Worm (Caenorhabditis elegans): Measurements from ENCODE around the gene F33G12.6.

DNA sequence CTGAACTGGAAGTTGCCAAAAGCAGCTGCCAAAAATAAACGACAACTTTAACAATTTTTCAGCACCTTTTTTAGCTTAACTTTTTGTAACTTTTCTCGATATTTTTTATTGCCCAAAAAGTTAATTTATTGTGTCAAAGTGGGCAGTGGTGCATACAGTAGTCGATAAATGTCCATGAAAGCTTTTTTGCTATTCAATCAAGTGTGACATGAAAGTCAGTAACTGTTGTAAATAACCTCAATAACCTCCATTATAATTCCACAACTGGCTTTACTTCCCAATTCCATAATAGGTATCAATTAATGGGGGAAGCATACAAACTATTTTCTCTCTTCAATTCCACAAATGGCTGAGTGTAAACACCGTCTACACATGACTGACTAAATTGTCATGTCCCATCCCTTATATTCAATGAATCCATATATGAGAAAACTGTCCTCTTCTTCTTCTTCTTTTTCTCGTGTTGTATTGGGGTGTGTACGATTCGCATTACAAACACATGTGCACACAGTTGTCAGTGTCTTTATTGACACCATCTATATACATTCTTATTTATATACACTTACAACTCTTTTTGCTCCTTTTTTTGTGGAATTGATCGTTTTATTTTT, 1.4 kb upstream of the F33G12.6 start:
- TF ChIP-seq che-1 (tag; optimal IDR thresholded peaks at IDR 0.05) (no peak), eyg-1 (tag; optimal IDR thresholded peaks at IDR 0.05) (no peak), ama-1 (optimal IDR thresholded peaks at IDR 0.05) (no peak), pha-4 (tag; optimal IDR thresholded peaks at IDR 0.05) (no peak), pqm-1 (tag; optimal IDR thresholded peaks at IDR 0.05) (no peak), ceh-24 (tag; optimal IDR thresholded peaks at IDR 0.05) (no peak), lin-11 (tag; optimal IDR thresholded peaks at IDR 0.05) (no peak), unc-86 (tag; optimal IDR thresholded peaks at IDR 0.05) (no peak), lim-6 (tag; optimal IDR thresholded peaks at IDR 0.05) (no peak), nfya-1 (tag; optimal IDR thresholded peaks at IDR 0.05) (no peak), hlh-15 (tag; optimal IDR thresholded peaks at IDR 0.05) (no peak), pag-3 (tag; optimal IDR thresholded peaks at IDR 0.05; ENCODE audit: borderline replicate concordance) (no peak)

Measured in whole organism, late embryonic.